Worm (Caenorhabditis elegans) whole organism, midembryonic: ENCODE measurements around the gene Y75B12A.2.

ENCODE experiments used
- flt-1 ChIP-seq: fragments of 200-800 bp; sonication (Bioruptor generic); IDR thresholded peaks from 2 replicates; pipeline ENCODE4 v1.3.6; 2022; ENCODE audit warnings: missing genetic modification characterization, missing compliant biosample characterization
- klf-2 ChIP-seq: fragments of 200-800 bp; sonication (Bioruptor generic); conservative IDR thresholded peaks from 2 replicates; pipeline ENCODE4 v1.3.6; 2022; ENCODE audit warnings: missing genetic modification reagents, missing genetic modification characterization, missing compliant biosample characterization
- med-1 ChIP-seq: sonication (generic microtip); optimal IDR thresholded peaks from 2 replicates; lab custom pipeline; 2017; ENCODE audit warnings: missing genetic modification characterization, mild to moderate bottlenecking, missing compliant biosample characterization, antibody characterized with exemption, missing genetic modification reagents; ENCODE audit not compliant: insufficient read depth

ce11 chrV:15094749-15095148, 14.6 kb upstream of the Y75B12A.2 start, which contains the start of gene srx-78:
- TF ChIP-seq flt-1 (GFP tag; lab: Robert Waterston, UW) = no peak
- no peak for TF ChIP-seq klf-2 (GFP tag; lab: Robert Waterston, UW)
- no peak for TF ChIP-seq med-1 (GFP tag; lab: Kevin White, UChicago)
